Fruit fly (Drosophila melanogaster): ENCODE results near the gene Msp300.

Gene Msp300

dm6 chr2L:5108273-5108653, 7.6 kb downstream of the Msp300 start:
- TF ChIP-seq mirr (GFP tag; optimal IDR thresholded peaks at IDR 0.05): peak; percentile 10
- no peak for TF ChIP-seq H2.0 (GFP tag; IDR thresholded peaks at IDR 0.05)
- no peak for TF ChIP-seq maf-S (GFP tag; optimal IDR thresholded peaks at IDR 0.05)
- TF ChIP-seq CG13287 (GFP tag; IDR thresholded peaks at IDR 0.05; ENCODE audit: partially characterized antibody): peak; percentile 64; the same call in 1 of the 2 replicates
- TF ChIP-seq CG18011 (GFP tag; optimal IDR thresholded peaks at IDR 0.05): no peak
- no peak for TF ChIP-seq CG7556 (GFP tag; optimal IDR thresholded peaks at IDR 0.05)
- TF ChIP-seq crp (GFP tag; optimal IDR thresholded peaks at IDR 0.05): no peak
- no peak for TF ChIP-seq insv (GFP tag; optimal IDR thresholded peaks at IDR 0.05)
- no peak for TF ChIP-seq pum (GFP tag; optimal IDR thresholded peaks at IDR 0.05)
- TF ChIP-seq NC2β (GFP tag; optimal IDR thresholded peaks at IDR 0.05): no peak
- TF ChIP-seq Ets65A (GFP tag): no peak
- no peak for TF ChIP-seq chif (GFP tag; optimal IDR thresholded peaks at IDR 0.05)
- no peak; the same call in 1 of the 2 replicates for TF ChIP-seq Adf1 (GFP tag; IDR thresholded peaks at IDR 0.05)
- TF ChIP-seq CG30431 (GFP tag; optimal IDR thresholded peaks at IDR 0.05): no peak
- no peak for TF ChIP-seq Atf-2 (GFP tag; optimal IDR thresholded peaks at IDR 0.05)
- no peak for TF ChIP-seq emc (GFP tag; optimal IDR thresholded peaks at IDR 0.05)
- no peak for TF ChIP-seq HLH54F (GFP tag; optimal IDR thresholded peaks at IDR 0.05)
- TF ChIP-seq CG32532 (GFP tag; IDR thresholded peaks at IDR 0.05): no peak
- TF ChIP-seq CG14710 (tag; optimal IDR thresholded peaks at IDR 0.05): no peak
- TF ChIP-seq Trl (optimal IDR thresholded peaks at IDR 0.05): peak; percentile 94 to 100
- no peak for TF ChIP-seq Trl (GFP tag; optimal IDR thresholded peaks at IDR 0.05)
- TF ChIP-seq Sry-β (GFP tag; optimal IDR thresholded peaks at IDR 0.05): no peak
- TF ChIP-seq ems (GFP tag; optimal IDR thresholded peaks at IDR 0.05): no peak
- TF ChIP-seq kay (GFP tag; optimal IDR thresholded peaks at IDR 0.05): no peak
- peak; percentile 62 for TF ChIP-seq CG13894 (tag; optimal IDR thresholded peaks at IDR 0.05)
- no peak for TF ChIP-seq CG7928 (GFP tag; optimal IDR thresholded peaks at IDR 0.05)
- TF ChIP-seq yki (optimal IDR thresholded peaks at IDR 0.05): peak; percentile 48
- no peak for TF ChIP-seq CG15696 (tag; optimal IDR thresholded peaks at IDR 0.05)
- no peak for TF ChIP-seq bsh (GFP tag; optimal IDR thresholded peaks at IDR 0.05)
- TF ChIP-seq CG6654 (GFP tag; optimal IDR thresholded peaks at IDR 0.05): no peak
- 0 out of 2 replicates have a peak, but pooled peaks have one; percentile 6 for TF ChIP-seq CG16779 (GFP tag; IDR thresholded peaks at IDR 0.05)
- TF ChIP-seq CG8089 (GFP tag; optimal IDR thresholded peaks at IDR 0.05): no peak
- no peak for TF ChIP-seq CG10462 (GFP tag; optimal IDR thresholded peaks at IDR 0.05)
- TF ChIP-seq Opbp (GFP tag; IDR thresholded peaks at IDR 0.05; ENCODE audit: partially characterized antibody): peak; percentile 15; the same call in 1 of the 3 replicates
- peak; percentile 83 for TF ChIP-seq CG5180 (GFP tag; optimal IDR thresholded peaks at IDR 0.05)
- TF ChIP-seq CG17385 (GFP tag; optimal IDR thresholded peaks at IDR 0.05): no peak
- no peak for TF ChIP-seq CG15514 (GFP tag; optimal IDR thresholded peaks at IDR 0.05)
- peak; percentile 96 for TF ChIP-seq chinmo (GFP tag; IDR thresholded peaks at IDR 0.05; ENCODE audit: partially characterized antibody)
- TF ChIP-seq Side (GFP tag; optimal IDR thresholded peaks at IDR 0.05): no peak
- TF ChIP-seq pfk (GFP tag; optimal IDR thresholded peaks at IDR 0.05): no peak
- peak; percentile 80; the same call in 2 of the 3 replicates for TF ChIP-seq zen2 (GFP tag; IDR thresholded peaks at IDR 0.05; ENCODE audit: partially characterized antibody)
- no peak; the same call in 1 of the 2 replicates for TF ChIP-seq CG14014 (GFP tag; IDR thresholded peaks at IDR 0.05)
- no peak for TF ChIP-seq CG17829 (tag; optimal IDR thresholded peaks at IDR 0.05)
- no peak for TF ChIP-seq CG14965 (GFP tag; optimal IDR thresholded peaks at IDR 0.05; ENCODE audit: borderline replicate concordance)
- no peak for TF ChIP-seq Spps (tag; optimal IDR thresholded peaks at IDR 0.05)
- no peak for TF ChIP-seq Kr (GFP tag; optimal IDR thresholded peaks at IDR 0.05)
- TF ChIP-seq dpn (GFP tag; optimal IDR thresholded peaks at IDR 0.05): no peak
- TF ChIP-seq Doc3 (GFP tag; IDR thresholded peaks at IDR 0.05; ENCODE audit: partially characterized antibody): peak; percentile 28; the same call in 1 of the 3 replicates
- TF ChIP-seq CG11504 (tag; optimal IDR thresholded peaks at IDR 0.05): no peak
- no peak for TF ChIP-seq crc (GFP tag; optimal IDR thresholded peaks at IDR 0.05)
- TF ChIP-seq ro (GFP tag; IDR thresholded peaks at IDR 0.05): no peak

Measured in whole organism, embryonic.